Fruit fly (Drosophila melanogaster) whole organism, embryonic: ENCODE data around the gene CG12645.
A peak's percentile ranks its signal among the peaks of the same experiment; 100 is the strongest.

ENCODE experiments used
- Aef1 ChIP-seq: fragments of 200-800 bp; sonication (Bioruptor generic); IDR thresholded peaks from 3 replicates; pipeline ENCODE4 v1.3.6; 2022; ENCODE audit warnings: missing biosample characterization, missing genetic modification characterization
- CG10274 ChIP-seq: fragments of 200-800 bp; sonication (Bioruptor generic); optimal IDR thresholded peaks from 3 replicates; lab custom pipeline; 2017; ENCODE audit warnings: missing biosample characterization, mild to moderate bottlenecking, missing genetic modification characterization
- CG11695 ChIP-seq: fragments of 200-800 bp; sonication (Bioruptor generic); IDR thresholded peaks from 3 replicates; pipeline ENCODE4 v1.3.6; 2022; ENCODE audit warnings: missing biosample characterization, missing genetic modification characterization
- CG12071 ChIP-seq: fragments of 200-800 bp; sonication (Bioruptor generic); optimal IDR thresholded peaks from 3 replicates; lab custom pipeline; 2018; ENCODE audit warnings: missing biosample characterization, mild to moderate bottlenecking, missing genetic modification characterization
- CG1233 ChIP-seq: fragments of 200-800 bp; sonication (Bioruptor generic); optimal IDR thresholded peaks from 4 replicates; lab custom pipeline; 2018; ENCODE audit warnings: missing biosample characterization, mild to moderate bottlenecking, missing genetic modification characterization
- CG14710 ChIP-seq: fragments of 200-800 bp; sonication (Bioruptor generic); optimal IDR thresholded peaks from 3 replicates; lab custom pipeline; 2019; ENCODE audit warnings: missing biosample characterization, mild to moderate bottlenecking, missing genetic modification characterization, moderate library complexity
- CG1529 ChIP-seq: fragments of 200-800 bp; sonication (Bioruptor generic); optimal IDR thresholded peaks from 3 replicates; lab custom pipeline; 2018; ENCODE audit warnings: missing biosample characterization, missing genetic modification characterization
- CG1602 ChIP-seq: fragments of 200-800 bp; sonication (Bioruptor generic); optimal IDR thresholded peaks from 3 replicates; lab custom pipeline; 2016; ENCODE audit warnings: missing biosample characterization, missing genetic modification characterization
- CG17359 ChIP-seq: fragments of 200-800 bp; sonication (Bioruptor generic); optimal IDR thresholded peaks from 3 replicates; lab custom pipeline; 2018; ENCODE audit warnings: missing biosample characterization, mild to moderate bottlenecking, missing genetic modification characterization, moderate library complexity
- CG31441 ChIP-seq: fragments of 200-800 bp; sonication (Bioruptor generic); IDR thresholded peaks from 2 replicates; pipeline ENCODE4 v1.3.6; 2022; ENCODE audit warnings: missing biosample characterization, missing genetic modification characterization
- CG32532 ChIP-seq: fragments of 200-800 bp; sonication (Bioruptor generic); IDR thresholded peaks from 2 replicates; pipeline ENCODE4 v1.3.6; 2022; ENCODE audit warnings: missing biosample characterization, missing genetic modification characterization
- CG3838 ChIP-seq: fragments of 200-800 bp; sonication (Bioruptor generic); optimal IDR thresholded peaks from 3 replicates; lab custom pipeline; 2016; ENCODE audit warnings: missing biosample characterization, missing genetic modification characterization
- CG5180 ChIP-seq: fragments of 200-800 bp; sonication (Bioruptor generic); optimal IDR thresholded peaks from 3 replicates; lab custom pipeline; 2017; ENCODE audit warnings: missing biosample characterization, missing genetic modification characterization, mild to moderate bottlenecking, moderate library complexity, missing genetic modification reagents
- CG5953 ChIP-seq: fragments of 200-800 bp; sonication (Bioruptor generic); IDR thresholded peaks from 2 replicates; pipeline ENCODE4 v1.3.6; 2022; ENCODE audit warnings: missing biosample characterization, missing genetic modification characterization
- CG6654 ChIP-seq: fragments of 200-800 bp; sonication (Bioruptor generic); optimal IDR thresholded peaks from 2 replicates; lab custom pipeline; 2017; ENCODE audit warnings: missing biosample characterization, mild to moderate bottlenecking, missing genetic modification characterization
- CG6813 ChIP-seq: fragments of 200-800 bp; sonication (Bioruptor generic); optimal IDR thresholded peaks from 2 replicates; lab custom pipeline; 2017; ENCODE audit warnings: missing biosample characterization, missing genetic modification characterization, mild to moderate bottlenecking, moderate library complexity, missing genetic modification reagents
- CG7271 ChIP-seq: fragments of 200-800 bp; sonication (Bioruptor generic); optimal IDR thresholded peaks from 2 replicates; lab custom pipeline; 2018; ENCODE audit warnings: missing biosample characterization, mild to moderate bottlenecking, missing genetic modification characterization, moderate library complexity
- CG7357 ChIP-seq: fragments of 200-800 bp; sonication (Bioruptor generic); IDR thresholded peaks from 3 replicates; pipeline ENCODE4 v1.3.6; 2022; ENCODE audit warnings: missing biosample characterization, missing genetic modification characterization
- CG8359 ChIP-seq: fragments of 200-800 bp; sonication (Bioruptor generic); optimal IDR thresholded peaks from 2 replicates; lab custom pipeline; 2017; ENCODE audit warnings: missing biosample characterization, mild to moderate bottlenecking, missing genetic modification characterization, borderline replicate concordance
- CG8924 ChIP-seq: fragments of 200-800 bp; optimal IDR thresholded peaks from 3 replicates; lab custom pipeline; 2019; ENCODE audit warnings: missing biosample characterization, mild to moderate bottlenecking, missing genetic modification characterization, moderate library complexity
- CG9817 ChIP-seq: fragments of 200-800 bp; sonication (Bioruptor generic); optimal IDR thresholded peaks from 2 replicates; lab custom pipeline; 2018; ENCODE audit warnings: missing biosample characterization, mild to moderate bottlenecking, missing genetic modification characterization, moderate library complexity
- Deaf1 ChIP-seq: fragments of 200-800 bp; optimal IDR thresholded peaks from 3 replicates; lab custom pipeline; 2019; ENCODE audit warnings: missing biosample characterization, mild to moderate bottlenecking, missing genetic modification characterization, moderate library complexity
- Dek ChIP-seq: fragments of 200-800 bp; sonication (Bioruptor generic); optimal IDR thresholded peaks from 3 replicates; lab custom pipeline; 2019; ENCODE audit warnings: missing biosample characterization, mild to moderate bottlenecking, missing genetic modification characterization, moderate library complexity
- Dfd ChIP-seq, 2 experiments: fragments of >200 bp; optimal IDR thresholded peaks; 2 replicates each; lab custom pipeline; 2017; ENCODE audit warnings: missing biosample characterization in 2 of 2, missing genetic modification characterization in 2 of 2
- Drgx ChIP-seq: fragments of 200-800 bp; sonication (Bioruptor generic); IDR thresholded peaks from 2 replicates; pipeline ENCODE4 v1.3.6; 2022; ENCODE audit warnings: missing biosample characterization, missing genetic modification characterization
- Hsf ChIP-seq: fragments of 200-800 bp; sonication (Bioruptor generic); optimal IDR thresholded peaks from 3 replicates; lab custom pipeline; 2016; ENCODE audit warnings: missing biosample characterization, missing genetic modification characterization
- Lim3 ChIP-seq: fragments of 200-800 bp; sonication (Bioruptor generic); IDR thresholded peaks from 2 replicates; pipeline ENCODE4 v1.3.6; 2022; ENCODE audit warnings: missing biosample characterization, missing genetic modification characterization
- Med ChIP-seq: fragments of 200-800 bp; sonication (Bioruptor generic); peaks from one replicate; lab custom pipeline; 2016; ENCODE audit warnings: missing biosample characterization, missing genetic modification characterization, mild to moderate bottlenecking, inconsistent platforms, moderate library complexity
- Neu2 ChIP-seq: fragments of 200-800 bp; sonication (Bioruptor generic); optimal IDR thresholded peaks from 3 replicates; lab custom pipeline; 2016; ENCODE audit warnings: missing biosample characterization, missing genetic modification characterization, borderline replicate concordance
- Ptx1 ChIP-seq: fragments of 200-800 bp; sonication (Bioruptor generic); IDR thresholded peaks from 2 replicates; pipeline ENCODE4 v1.3.6; 2022; ENCODE audit warnings: missing biosample characterization, missing genetic modification characterization
- Rfx ChIP-seq: fragments of 200-800 bp; sonication (Bioruptor generic); IDR thresholded peaks from 2 replicates; pipeline ENCODE4 v1.3.6; 2022; ENCODE audit warnings: missing biosample characterization, missing genetic modification characterization
- Scr ChIP-seq: fragments of 200-800 bp; sonication (Bioruptor generic); IDR thresholded peaks from 2 replicates; pipeline ENCODE4 v1.3.6; 2022; ENCODE audit warnings: missing biosample characterization, missing genetic modification characterization; ENCODE audit not compliant: partially characterized antibody
- Sox102F ChIP-seq: fragments of 200-800 bp; sonication (Bioruptor generic); optimal IDR thresholded peaks from 2 replicates; lab custom pipeline; 2018; ENCODE audit warnings: missing biosample characterization, mild to moderate bottlenecking, missing genetic modification characterization, moderate library complexity
- Xrp1 ChIP-seq: fragments of 200-800 bp; sonication (Bioruptor generic); IDR thresholded peaks from 2 replicates; pipeline ENCODE4 v1.3.6; 2022; ENCODE audit warnings: missing biosample characterization, missing genetic modification characterization
- abd-A ChIP-seq: fragments of 200-800 bp; sonication (Bioruptor generic); optimal IDR thresholded peaks from 3 replicates; lab custom pipeline; 2019; ENCODE audit warnings: missing biosample characterization, mild to moderate bottlenecking, missing genetic modification characterization, moderate library complexity
- bcd ChIP-seq: fragments of 200-800 bp; sonication (Bioruptor generic); optimal IDR thresholded peaks from 2 replicates; lab custom pipeline; 2017; ENCODE audit warnings: missing biosample characterization, mild to moderate bottlenecking, missing genetic modification characterization
- cad ChIP-seq: fragments of >200 bp; optimal IDR thresholded peaks from 2 replicates; lab custom pipeline; 2017; ENCODE audit warnings: missing biosample characterization, missing genetic modification characterization
- cato ChIP-seq: fragments of 200-800 bp; sonication (Bioruptor generic); optimal IDR thresholded peaks from 2 replicates; lab custom pipeline; 2016; ENCODE audit warnings: missing biosample characterization, missing genetic modification characterization, borderline replicate concordance
- crc ChIP-seq: fragments of 200-800 bp; sonication (Bioruptor generic); optimal IDR thresholded peaks from 2 replicates; lab custom pipeline; 2016; ENCODE audit warnings: missing biosample characterization, missing genetic modification characterization
- dm ChIP-seq: fragments of 200-800 bp; sonication (Bioruptor generic); optimal IDR thresholded peaks from 3 replicates; lab custom pipeline; 2016; ENCODE audit warnings: missing biosample characterization, missing genetic modification characterization
- dysf ChIP-seq: fragments of 200-800 bp; sonication (Bioruptor generic); IDR thresholded peaks from 3 replicates; pipeline ENCODE4 v1.3.6; 2022; ENCODE audit warnings: missing biosample characterization, missing genetic modification characterization
- gce ChIP-seq: fragments of 200-800 bp; sonication (Bioruptor generic); IDR thresholded peaks from 3 replicates; pipeline ENCODE4 v1.3.6; 2022; ENCODE audit warnings: missing biosample characterization, missing genetic modification characterization
- grn ChIP-seq: fragments of 200-800 bp; sonication (Bioruptor generic); optimal IDR thresholded peaks from 3 replicates; lab custom pipeline; 2017; ENCODE audit warnings: missing biosample characterization, missing genetic modification characterization
- h ChIP-seq: fragments of >200 bp; optimal IDR thresholded peaks from 2 replicates; lab custom pipeline; 2017
- hbn ChIP-seq: fragments of 200-800 bp; sonication (Bioruptor generic); IDR thresholded peaks from 2 replicates; pipeline ENCODE4 v1.3.6; 2022; ENCODE audit warnings: missing biosample characterization, missing genetic modification characterization; ENCODE audit not compliant: partially characterized antibody
- jigr1 ChIP-seq: fragments of 200-800 bp; sonication (Bioruptor generic); IDR thresholded peaks from 3 replicates; pipeline ENCODE4 v1.3.6; 2022; ENCODE audit warnings: missing biosample characterization, missing genetic modification characterization
- kah ChIP-seq: fragments of 200-800 bp; sonication (Bioruptor generic); optimal IDR thresholded peaks from 2 replicates; lab custom pipeline; 2018; ENCODE audit warnings: missing biosample characterization, mild to moderate bottlenecking, missing genetic modification characterization
- sug ChIP-seq: fragments of 200-800 bp; optimal IDR thresholded peaks from 2 replicates; lab custom pipeline; 2019; ENCODE audit warnings: missing biosample characterization, mild to moderate bottlenecking, missing genetic modification characterization, moderate library complexity

Gene CG12645

dm6 chrX:10125629-10126028 is 27.8 kb upstream of the CG12645 start (continued):
- TF ChIP-seq CG32532 (GFP tag; lab: Robert Waterston, UW), result 0 out of 2 replicates have a peak, but pooled peaks have one; percentile 16
- TF ChIP-seq Neu2, result no peak
- no peak for TF ChIP-seq hbn (GFP tag; lab: Robert Waterston, UW)
- no peak for TF ChIP-seq CG6654 (GFP tag; lab: Kevin White, UChicago)
- no peak for TF ChIP-seq CG1602 (GFP tag; lab: Kevin White, UChicago)
- TF ChIP-seq CG7357 (GFP tag; lab: Robert Waterston, UW), result no peak
- 0 out of 2 replicates have a peak, but pooled peaks have one; percentile 11 for TF ChIP-seq Xrp1 (GFP tag; lab: Robert Waterston, UW)
- no peak for TF ChIP-seq h (lab: Kevin White, UChicago)
- 0 out of 2 replicates have a peak, but pooled peaks have one; percentile 12 for TF ChIP-seq Ptx1 (GFP tag; lab: Robert Waterston, UW)
- no peak for TF ChIP-seq crc
- no peak for TF ChIP-seq CG7271 (tag; lab: Kevin White, UChicago)
- TF ChIP-seq Drgx (GFP tag; lab: Robert Waterston, UW), result peak; percentile 60
- no peak for TF ChIP-seq bcd
- TF ChIP-seq Rfx, result no peak
- TF ChIP-seq CG31441 (GFP tag; lab: Robert Waterston, UW), result no peak
- TF ChIP-seq cato (GFP tag; lab: Kevin White, UChicago), result no peak
- TF ChIP-seq CG1529 (GFP tag; lab: Kevin White, UChicago), result no peak
- peak; percentile 51 for TF ChIP-seq Med (GFP tag; lab: Kevin White, UChicago)

- TF ChIP-seq Drgx (GFP tag; lab: Robert Waterston, UW) (peak; percentile 26; the same call in 1 of the 2 replicates), jigr1 (no peak), CG9817 (tag; lab: Kevin White, UChicago) (no peak), Aef1 (GFP tag; lab: Robert Waterston, UW) (no peak)
- TF ChIP-seq, all 482 proteins: peak for 1
Measured at dm6 chrX:10127204-10127603, 26.2 kb upstream of the CG12645 start.

- TF ChIP-seq dysf (GFP tag; lab: Robert Waterston, UW) (no peak), Scr (no peak), dm (GFP tag; lab: Kevin White, UChicago) (no peak), CG8924 (tag; lab: Kevin White, UChicago) (no peak), Med (GFP tag; lab: Kevin White, UChicago) (no peak), cad (GFP tag; lab: Kevin White, UChicago) (no peak), CG12071 (GFP tag; lab: Kevin White, UChicago) (no peak), CG14710 (tag; lab: Kevin White, UChicago) (no peak), Dfd (GFP tag; optimal IDR thresholded peaks at IDR 0.05; lab: Kevin White, UChicago) (no peak), Dek (tag; lab: Kevin White, UChicago) (no peak), CG3838 (no peak), CG6813 (GFP tag; lab: Kevin White, UChicago) (no peak)
Measured at dm6 chrX:10137587-10137986, 15.8 kb upstream of the CG12645 start.

- TF ChIP-seq abd-A (tag; lab: Kevin White, UChicago) (peak; percentile 46), Deaf1 (tag; lab: Kevin White, UChicago) (peak; percentile 92), Sox102F (GFP tag; lab: Kevin White, UChicago) (no peak), Lim3 (GFP tag; lab: Robert Waterston, UW) (no peak), CG5953 (GFP tag; lab: Robert Waterston, UW) (no peak), sug (tag; lab: Kevin White, UChicago) (no peak), CG11695 (GFP tag; lab: Robert Waterston, UW) (no peak), CG6813 (GFP tag; lab: Kevin White, UChicago) (no peak), CG1233 (no peak), CG8359 (no peak), gce (GFP tag; lab: Robert Waterston, UW) (no peak), CG5180 (GFP tag; lab: Kevin White, UChicago) (peak; percentile 43), kah (no peak), CG10274 (no peak), grn (GFP tag; lab: Kevin White, UChicago) (no peak), CG17359 (no peak), Hsf (GFP tag; lab: Kevin White, UChicago) (no peak)
Measured at dm6 chrX:10158175-10158574, 4.8 kb downstream of the CG12645 start, which contains the start of gene CG43902. Gene CG43902 (plus strand): TSS chrX:10158434.
